Worm (Caenorhabditis elegans): Measurements from ENCODE around the gene sgt-1.

The sgt-1 gene

ce11 chrII:4904778-4905177 lies 1.2 kb upstream of the sgt-1 start, which contains the start of gene btbd-10:
btbd-10 (plus strand) TSS chrII:4905008.
- TF ChIP-seq elt-4 (tag; optimal IDR thresholded peaks at IDR 0.05) (no peak), unc-86 (tag; optimal IDR thresholded peaks at IDR 0.05) (no peak), hlh-30 (tag; optimal IDR thresholded peaks at IDR 0.05; ENCODE audit: insufficient read depth) (no peak), pat-9 (tag; optimal IDR thresholded peaks at IDR 0.05) (no peak), C38D4.7 (GFP tag; optimal IDR thresholded peaks at IDR 0.05) (no peak), tbx-2 (tag; optimal IDR thresholded peaks at IDR 0.05) (no peak), sox-4 (tag; optimal IDR thresholded peaks at IDR 0.05) (no peak)

DNA sequence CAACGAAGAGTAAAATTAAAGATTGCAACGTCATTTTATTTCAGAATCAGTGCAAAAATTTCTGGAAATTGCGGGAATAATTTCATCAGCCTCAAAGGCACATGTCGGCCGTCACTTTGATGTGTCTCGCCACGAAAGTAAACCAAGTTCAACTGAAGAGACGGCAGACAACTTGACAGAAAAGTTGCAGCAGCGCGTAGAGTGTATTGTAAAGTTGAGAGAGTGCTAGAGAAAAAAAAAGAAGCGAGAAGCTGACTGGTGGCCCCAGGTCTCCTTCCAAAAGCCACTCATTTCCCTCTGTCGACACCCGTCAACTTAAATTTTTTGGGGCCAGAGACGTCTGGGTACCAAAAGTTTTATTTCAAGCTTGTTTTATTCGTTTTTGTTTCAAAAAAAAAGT lies 681 bp upstream of the sgt-1 start:
- TF ChIP-seq odd-2 (tag; optimal IDR thresholded peaks at IDR 0.05) = no peak
- no peak for TF ChIP-seq fkh-10 (GFP tag; optimal IDR thresholded peaks at IDR 0.05)
- TF ChIP-seq nfya-1 (tag; optimal IDR thresholded peaks at IDR 0.05) = peak; percentile 87
- TF ChIP-seq pha-2 (tag; optimal IDR thresholded peaks at IDR 0.05) = no peak
- peak; percentile 34 for TF ChIP-seq tbx-2 (tag; optimal IDR thresholded peaks at IDR 0.05)
- peak; percentile 98 for TF ChIP-seq unc-55 (GFP tag; optimal IDR thresholded peaks at IDR 0.05)
- TF ChIP-seq lin-11 (tag; optimal IDR thresholded peaks at IDR 0.05) = no peak
- TF ChIP-seq ceh-30 (tag; optimal IDR thresholded peaks at IDR 0.05) = peak; percentile 47
- no peak for TF ChIP-seq Y22D7AL.16 (tag; optimal IDR thresholded peaks at IDR 0.05)
- no peak for TF ChIP-seq nhr-11 (tag; optimal IDR thresholded peaks at IDR 0.05)
- TF ChIP-seq unc-42 (tag; optimal IDR thresholded peaks at IDR 0.05) = peak; percentile 86
- no peak for TF ChIP-seq T23F11.4 (GFP tag; optimal IDR thresholded peaks at IDR 0.05)
- no peak for TF ChIP-seq tbx-7 (tag; optimal IDR thresholded peaks at IDR 0.05)
- TF ChIP-seq rnt-1 (tag; optimal IDR thresholded peaks at IDR 0.05) = peak; percentile 70
- no peak for TF ChIP-seq zip-5 (tag; optimal IDR thresholded peaks at IDR 0.05)
- no peak for TF ChIP-seq C08G9.2 (tag; optimal IDR thresholded peaks at IDR 0.05)
- TF ChIP-seq elt-2 (tag; optimal IDR thresholded peaks at IDR 0.05) = peak; percentile 7
- TF ChIP-seq madf-2 (tag; optimal IDR thresholded peaks at IDR 0.05) = no peak
- TF ChIP-seq ceh-2 (tag; optimal IDR thresholded peaks at IDR 0.05) = no peak
- TF ChIP-seq pqm-1 (tag; optimal IDR thresholded peaks at IDR 0.05) = no peak
- TF ChIP-seq ttx-3 (tag; optimal IDR thresholded peaks at IDR 0.05) = no peak
- no peak for TF ChIP-seq F13H6.1 (tag; optimal IDR thresholded peaks at IDR 0.05)
- TF ChIP-seq ztf-16 (tag; optimal IDR thresholded peaks at IDR 0.05) = no peak
- peak; percentile 47 for TF ChIP-seq ceh-18 (tag; optimal IDR thresholded peaks at IDR 0.05)
- TF ChIP-seq fax-1 (tag; optimal IDR thresholded peaks at IDR 0.05) = no peak
- no peak for TF ChIP-seq gmeb-2 (tag; optimal IDR thresholded peaks at IDR 0.05)
- peak; percentile 64 for TF ChIP-seq ceh-31 (tag; optimal IDR thresholded peaks at IDR 0.05)
- no peak for TF ChIP-seq hlh-6 (tag; optimal IDR thresholded peaks at IDR 0.05)
- peak; percentile 56 for TF ChIP-seq hlh-30 (tag; optimal IDR thresholded peaks at IDR 0.05; ENCODE audit: insufficient read depth)
- peak; percentile 44 for TF ChIP-seq dve-1 (tag; optimal IDR thresholded peaks at IDR 0.05)
- TF ChIP-seq ets-4 (tag; optimal IDR thresholded peaks at IDR 0.05) = peak; percentile 1
- no peak for TF ChIP-seq fkh-6 (tag; optimal IDR thresholded peaks at IDR 0.05)
- no peak for TF ChIP-seq unc-86 (tag; optimal IDR thresholded peaks at IDR 0.05)
- no peak for TF ChIP-seq K02D7.2 (tag; optimal IDR thresholded peaks at IDR 0.05)

DNA sequence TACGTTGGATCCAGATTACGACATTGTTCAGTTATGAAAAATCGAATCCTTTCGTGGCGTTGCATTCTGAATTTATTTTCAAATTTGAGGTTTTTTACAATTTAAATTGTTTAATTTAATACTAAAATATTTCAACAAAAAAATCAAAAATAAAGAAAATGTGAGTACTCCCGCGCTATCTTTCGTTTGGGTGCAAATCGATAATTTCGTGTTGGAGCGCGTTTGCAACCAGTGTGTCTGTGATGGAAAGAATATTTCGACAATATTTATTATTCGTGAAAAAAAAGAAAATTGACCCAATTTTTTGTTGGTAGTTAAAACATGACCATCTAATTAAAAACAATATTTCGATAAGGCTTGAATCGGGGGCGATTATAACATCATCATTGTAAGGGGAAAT lies 1.6 kb downstream of the sgt-1 start, which contains the start of gene R05F9.9:
Gene R05F9.9, minus strand, starts transcription at position 66 of the 400 bp plus-strand sequence.
- TF ChIP-seq elt-2 (tag; optimal IDR thresholded peaks at IDR 0.05) (peak; percentile 35), F13H6.1 (tag; optimal IDR thresholded peaks at IDR 0.05) (no peak), pax-1 (tag; optimal IDR thresholded peaks at IDR 0.05) (no peak), ceh-48 (tag; optimal IDR thresholded peaks at IDR 0.05) (peak; percentile 79), dmd-4 (tag; optimal IDR thresholded peaks at IDR 0.05; ENCODE audit: borderline replicate concordance) (no peak), pat-9 (tag; optimal IDR thresholded peaks at IDR 0.05) (no peak)

Measured in whole organism, late embryonic.